Fruit fly (Drosophila melanogaster) whole organism, embryonic: ENCODE measurements around the gene CG10562.

Experiments
- Ada2b ChIP-seq: fragments of 200-800 bp; sonication (Bioruptor generic); IDR thresholded peaks from 2 replicates; pipeline ENCODE4 v1.3.6; 2022; ENCODE audit warnings: missing biosample characterization, missing genetic modification characterization
- Asciz ChIP-seq: fragments of 200-800 bp; sonication (Bioruptor generic); optimal IDR thresholded peaks from 2 replicates; lab custom pipeline; 2017; ENCODE audit warnings: missing biosample characterization, mild to moderate bottlenecking, missing genetic modification characterization, missing genetic modification reagents
- Atf-2 ChIP-seq: fragments of 200-800 bp; sonication (Bioruptor generic); optimal IDR thresholded peaks from 2 replicates; lab custom pipeline; 2016; ENCODE audit warnings: missing biosample characterization, missing genetic modification characterization
- C15 ChIP-seq: fragments of 200-800 bp; sonication (Bioruptor generic); IDR thresholded peaks from 3 replicates; pipeline ENCODE4 v1.3.6; 2022; ENCODE audit warnings: missing biosample characterization, missing genetic modification characterization
- CG11247 ChIP-seq: fragments of 200-800 bp; sonication (Bioruptor generic); IDR thresholded peaks from 2 replicates; pipeline ENCODE4 v1.3.6; 2022; ENCODE audit warnings: missing biosample characterization, missing genetic modification characterization
- CG12299 ChIP-seq: fragments of 200-800 bp; sonication (Bioruptor generic); optimal IDR thresholded peaks from 2 replicates; lab custom pipeline; 2018; ENCODE audit warnings: missing biosample characterization, mild to moderate bottlenecking, missing genetic modification characterization
- CG1233 ChIP-seq: fragments of 200-800 bp; sonication (Bioruptor generic); optimal IDR thresholded peaks from 4 replicates; lab custom pipeline; 2018; ENCODE audit warnings: missing biosample characterization, mild to moderate bottlenecking, missing genetic modification characterization
- CG13424 ChIP-seq: fragments of 200-800 bp; sonication (Bioruptor generic); optimal IDR thresholded peaks from 2 replicates; lab custom pipeline; 2019; ENCODE audit warnings: missing biosample characterization, mild to moderate bottlenecking, missing genetic modification characterization, moderate library complexity
- CG15269 ChIP-seq: fragments of 200-800 bp; sonication (Bioruptor generic); optimal IDR thresholded peaks from 2 replicates; lab custom pipeline; 2018; ENCODE audit warnings: missing biosample characterization, mild to moderate bottlenecking, missing genetic modification characterization, moderate library complexity
- CG16863 ChIP-seq: fragments of 200-800 bp; sonication (Bioruptor generic); optimal IDR thresholded peaks from 3 replicates; lab custom pipeline; 2016; ENCODE audit warnings: missing biosample characterization, missing genetic modification characterization
- CG17328 ChIP-seq: fragments of 200-800 bp; sonication (Bioruptor generic); IDR thresholded peaks from 2 replicates; pipeline ENCODE4 v1.3.6; 2022; ENCODE audit warnings: missing biosample characterization, missing genetic modification characterization
- CG17612 ChIP-seq: fragments of 200-800 bp; sonication (Bioruptor generic); IDR thresholded peaks from 2 replicates; pipeline ENCODE4 v1.3.6; 2022; ENCODE audit warnings: missing biosample characterization, missing genetic modification characterization
- CG18011 ChIP-seq: fragments of 200-800 bp; sonication (Bioruptor generic); optimal IDR thresholded peaks from 2 replicates; lab custom pipeline; 2017; ENCODE audit warnings: missing biosample characterization, missing genetic modification characterization, mild to moderate bottlenecking, moderate library complexity, missing genotype
- CG1832 ChIP-seq: fragments of 200-800 bp; sonication (Bioruptor generic); optimal IDR thresholded peaks from 2 replicates; lab custom pipeline; 2017; ENCODE audit warnings: missing biosample characterization, mild to moderate bottlenecking, missing genetic modification characterization, inconsistent platforms
- CG31224 ChIP-seq: fragments of 200-800 bp; sonication (Bioruptor generic); IDR thresholded peaks from 2 replicates; pipeline ENCODE4 v1.3.6; 2022; ENCODE audit warnings: missing biosample characterization, missing genetic modification characterization
- CG32772 ChIP-seq: fragments of 200-800 bp; sonication (Bioruptor generic); IDR thresholded peaks from 2 replicates; pipeline ENCODE4 v1.3.6; 2022; ENCODE audit warnings: missing biosample characterization, missing genetic modification characterization
- CG33213 ChIP-seq: fragments of 200-800 bp; sonication (Bioruptor generic); optimal IDR thresholded peaks from 3 replicates; lab custom pipeline; 2016; ENCODE audit warnings: missing biosample characterization, missing genetic modification characterization
- CG3847 ChIP-seq: fragments of 200-800 bp; sonication (Bioruptor generic); IDR thresholded peaks from 2 replicates; pipeline ENCODE4 v1.3.6; 2022; ENCODE audit warnings: missing biosample characterization, missing genetic modification characterization
- CG3995 ChIP-seq: fragments of 200-800 bp; sonication (Bioruptor generic); optimal IDR thresholded peaks from 3 replicates; lab custom pipeline; 2016; ENCODE audit warnings: missing biosample characterization, missing genetic modification characterization
- CG4328 ChIP-seq: fragments of 200-800 bp; sonication (Bioruptor generic); optimal IDR thresholded peaks from 3 replicates; lab custom pipeline; 2017; ENCODE audit warnings: missing biosample characterization, missing genetic modification reagents, missing genetic modification characterization
- CG43689 ChIP-seq: fragments of 200-800 bp; sonication (Bioruptor generic); IDR thresholded peaks from 2 replicates; pipeline ENCODE4 v1.3.6; 2022; ENCODE audit warnings: missing biosample characterization, missing genetic modification characterization
- CG4424 ChIP-seq: fragments of 200-800 bp; sonication (Bioruptor generic); optimal IDR thresholded peaks from 3 replicates; lab custom pipeline; 2016; ENCODE audit warnings: missing biosample characterization, missing genetic modification characterization
- CG6254 ChIP-seq: fragments of 200-800 bp; sonication (Bioruptor generic); optimal IDR thresholded peaks from 3 replicates; lab custom pipeline; 2017; ENCODE audit warnings: mild to moderate bottlenecking, missing biosample characterization, missing genetic modification reagents, missing genetic modification characterization
- CG6683 ChIP-seq: fragments of 200-800 bp; sonication (Bioruptor generic); optimal IDR thresholded peaks from 2 replicates; lab custom pipeline; 2017; ENCODE audit warnings: missing biosample characterization, mild to moderate bottlenecking, missing genetic modification characterization, missing genetic modification reagents
- CG8089 ChIP-seq: fragments of 200-800 bp; sonication (Bioruptor generic); optimal IDR thresholded peaks from 3 replicates; lab custom pipeline; 2016; ENCODE audit warnings: missing biosample characterization, missing genetic modification characterization
- CG9727 ChIP-seq: fragments of 200-800 bp; sonication (Bioruptor generic); optimal IDR thresholded peaks from 3 replicates; lab custom pipeline; 2017; ENCODE audit warnings: missing biosample characterization, mild to moderate bottlenecking, missing genetic modification characterization
- GATAe ChIP-seq: fragments of 200-800 bp; sonication (Bioruptor generic); conservative IDR thresholded peaks from 2 replicates; pipeline ENCODE4 v1.3.6; 2022; ENCODE audit warnings: missing biosample characterization, missing genetic modification characterization
- Gsc ChIP-seq: fragments of 200-800 bp; sonication (Bioruptor generic); IDR thresholded peaks from 2 replicates; pipeline ENCODE4 v1.3.6; 2022; ENCODE audit warnings: missing biosample characterization, missing genetic modification characterization
- Max ChIP-seq: fragments of 200-800 bp; sonication (Bioruptor generic); optimal IDR thresholded peaks from 2 replicates; lab custom pipeline; 2016; ENCODE audit warnings: missing biosample characterization, mild to moderate bottlenecking, missing genetic modification characterization
- Mrtf ChIP-seq: fragments of 200-800 bp; sonication (Bioruptor generic); IDR thresholded peaks from 3 replicates; pipeline ENCODE4 v1.3.6; 2022; ENCODE audit warnings: missing biosample characterization, missing genetic modification characterization
- NfI ChIP-seq: fragments of 200-800 bp; sonication (Bioruptor generic); optimal IDR thresholded peaks from 3 replicates; lab custom pipeline; 2018; ENCODE audit warnings: missing biosample characterization, mild to moderate bottlenecking, missing genetic modification characterization, moderate library complexity
- Oaz ChIP-seq: fragments of 200-800 bp; sonication (Bioruptor generic); IDR thresholded peaks from 2 replicates; pipeline ENCODE4 v1.3.6; 2022; ENCODE audit warnings: missing biosample characterization, missing genetic modification characterization
- Pdp1 ChIP-seq, 2 experiments: fragments of 200-800 bp; sonication (Bioruptor generic); optimal IDR thresholded peaks; 3 replicates each; lab custom pipeline; 2016; ENCODE audit warnings: missing biosample characterization in 2 of 2, missing genetic modification characterization in 2 of 2, mild to moderate bottlenecking in 1 of 2, moderate library complexity in 1 of 2
- Poxn ChIP-seq: fragments of 200-800 bp; sonication (Bioruptor generic); IDR thresholded peaks from 2 replicates; pipeline ENCODE4 v1.3.6; 2022; ENCODE audit warnings: missing biosample characterization, missing genetic modification characterization
- Ptx1 ChIP-seq: fragments of 200-800 bp; sonication (Bioruptor generic); IDR thresholded peaks from 2 replicates; pipeline ENCODE4 v1.3.6; 2022; ENCODE audit warnings: missing biosample characterization, missing genetic modification characterization
- Side ChIP-seq: fragments of 200-800 bp; sonication (Bioruptor generic); optimal IDR thresholded peaks from 2 replicates; lab custom pipeline; 2016; ENCODE audit warnings: missing biosample characterization, missing genetic modification characterization
- al ChIP-seq: fragments of 200-800 bp; sonication (Bioruptor generic); IDR thresholded peaks from 2 replicates; pipeline ENCODE4 v1.3.6; 2022; ENCODE audit warnings: missing biosample characterization, missing genetic modification characterization
- aop ChIP-seq: fragments of 200-800 bp; sonication (Bioruptor generic); IDR thresholded peaks from 2 replicates; pipeline ENCODE4 v1.3.6; 2022; ENCODE audit warnings: missing biosample characterization, missing genetic modification characterization
- br ChIP-seq: fragments of >200 bp; optimal IDR thresholded peaks from 2 replicates; lab custom pipeline; 2017
- chm ChIP-seq: fragments of 200-800 bp; sonication (Bioruptor generic); IDR thresholded peaks from 2 replicates; pipeline ENCODE4 v1.3.6; 2022; ENCODE audit warnings: missing biosample characterization, missing genetic modification characterization
- crp ChIP-seq, 2 experiments: fragments of 200-800 bp; sonication (Bioruptor generic); optimal IDR thresholded peaks; 2 replicates in 1 of 2; 3 replicates in 1 of 2; lab custom pipeline; 2017; ENCODE audit warnings: missing biosample characterization in 2 of 2, missing genetic modification characterization in 2 of 2, mild to moderate bottlenecking in 1 of 2, moderate library complexity in 1 of 2
- da ChIP-seq: fragments of 200-800 bp; sonication (Bioruptor generic); optimal IDR thresholded peaks from 2 replicates; lab custom pipeline; 2016; ENCODE audit warnings: missing biosample characterization, missing genetic modification characterization
- dmrt11E ChIP-seq: fragments of 200-800 bp; sonication (Bioruptor generic); optimal IDR thresholded peaks from 3 replicates; lab custom pipeline; 2018; ENCODE audit warnings: missing biosample characterization, mild to moderate bottlenecking, missing genetic modification characterization, moderate library complexity
- grau ChIP-seq: fragments of 200-800 bp; optimal IDR thresholded peaks from 3 replicates; lab custom pipeline; 2019; ENCODE audit warnings: missing biosample characterization, mild to moderate bottlenecking, missing genetic modification characterization, moderate library complexity
- jing ChIP-seq: fragments of 200-800 bp; sonication (Bioruptor generic); optimal IDR thresholded peaks from 2 replicates; lab custom pipeline; 2018; ENCODE audit warnings: missing biosample characterization, mild to moderate bottlenecking, missing genetic modification characterization
- salm ChIP-seq: fragments of 200-800 bp; sonication (Bioruptor generic); optimal IDR thresholded peaks from 2 replicates; lab custom pipeline; 2018; ENCODE audit warnings: missing biosample characterization, mild to moderate bottlenecking, missing genetic modification characterization
- sc ChIP-seq, 3 experiments: fragments of >200 bp in 2 of 3; fragments of 200-800 bp in 1 of 3; sonication (Bioruptor generic) in 1 of 3; optimal IDR thresholded peaks; 2 replicates in 2 of 3; 3 replicates in 1 of 3; lab custom pipeline; 2017; ENCODE audit warnings: mild to moderate bottlenecking in 1 of 3, missing biosample characterization in 1 of 3, missing genetic modification characterization in 1 of 3, missing genetic modification reagents in 1 of 3
- scrt ChIP-seq: fragments of 200-800 bp; sonication (Bioruptor generic); optimal IDR thresholded peaks from 2 replicates; lab custom pipeline; 2018; ENCODE audit warnings: missing biosample characterization, mild to moderate bottlenecking, missing genetic modification characterization, moderate library complexity
- sens-2 ChIP-seq: fragments of 200-800 bp; sonication (Bioruptor generic); IDR thresholded peaks from 2 replicates; pipeline ENCODE4 v1.3.6; 2022; ENCODE audit warnings: missing biosample characterization, missing genetic modification characterization
- sug ChIP-seq: fragments of 200-800 bp; optimal IDR thresholded peaks from 2 replicates; lab custom pipeline; 2019; ENCODE audit warnings: missing biosample characterization, mild to moderate bottlenecking, missing genetic modification characterization, moderate library complexity
- tio ChIP-seq: fragments of 200-800 bp; sonication (Bioruptor generic); optimal IDR thresholded peaks from 2 replicates; lab custom pipeline; 2017; ENCODE audit warnings: missing biosample characterization, missing genetic modification characterization, inconsistent platforms
- yki ChIP-seq: fragments of >200 bp; optimal IDR thresholded peaks from 3 replicates; lab custom pipeline; 2018

CG10562 gene

DNA sequence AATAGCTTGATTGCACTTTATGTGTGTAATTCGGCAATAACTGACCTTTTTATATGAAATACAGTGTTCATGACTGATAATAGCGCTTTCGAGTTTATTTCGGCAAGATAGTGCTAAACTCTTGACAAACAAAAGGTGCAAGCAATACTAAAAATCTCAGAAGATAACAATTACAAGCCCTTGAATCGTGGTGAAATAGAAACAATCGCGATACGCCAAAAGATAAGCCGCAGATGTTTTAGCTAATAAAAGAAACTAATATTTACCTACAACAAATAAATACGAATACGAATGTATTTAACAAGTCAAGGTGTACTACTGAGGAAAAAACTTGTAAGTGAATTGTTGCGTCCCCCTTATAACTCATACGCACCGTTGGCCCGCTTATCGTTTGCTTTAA is 47.3 kb downstream of the CG10562 start (continued):
- TF ChIP-seq GATAe (GFP tag; lab: Robert Waterston, UW) (0 out of 2 replicates have a peak, but pooled peaks have one; percentile 9), CG33213 (GFP tag; lab: Kevin White, UChicago) (no peak), Gsc (GFP tag; lab: Robert Waterston, UW) (no peak), aop (GFP tag; lab: Robert Waterston, UW) (no peak), CG12299 (tag; lab: Kevin White, UChicago) (peak; percentile 36), crp (GFP tag; optimal IDR thresholded peaks at IDR 0.05; lab: Kevin White, UChicago) (no peak), C15 (GFP tag; lab: Robert Waterston, UW) (no peak), Max (GFP tag; lab: Kevin White, UChicago) (no peak), CG32772 (GFP tag; lab: Robert Waterston, UW) (no peak), scrt (peak; percentile 55), CG9727 (GFP tag; lab: Kevin White, UChicago) (no peak), CG17328 (GFP tag; lab: Robert Waterston, UW) (no peak), Oaz (no peak), CG8089 (GFP tag; lab: Kevin White, UChicago) (no peak), CG3847 (GFP tag; lab: Robert Waterston, UW) (no peak), CG15269 (tag; lab: Kevin White, UChicago) (peak; percentile 55), da (GFP tag; lab: Kevin White, UChicago) (no peak), dmrt11E (tag; lab: Kevin White, UChicago) (no peak), al (no peak), CG13424 (peak; percentile 36), chm (GFP tag; lab: Robert Waterston, UW) (no peak), grau (peak; percentile 15), CG1832 (GFP tag; lab: Kevin White, UChicago) (no peak), CG31224 (GFP tag; lab: Robert Waterston, UW) (no peak), Asciz (no peak), Side (GFP tag; lab: Kevin White, UChicago) (no peak), CG4328 (no peak), CG3995 (GFP tag; lab: Kevin White, UChicago) (no peak), Pdp1 (GFP tag; optimal IDR thresholded peaks at IDR 0.05; lab: Kevin White, UChicago) (no peak), yki (lab: Kevin White, UChicago) (no peak), NfI (GFP tag; lab: Kevin White, UChicago) (no peak), CG4424 (GFP tag; lab: Kevin White, UChicago) (no peak), Ada2b (GFP tag; lab: Robert Waterston, UW) (no peak), CG17612 (GFP tag; lab: Robert Waterston, UW) (no peak), Atf-2 (GFP tag; lab: Kevin White, UChicago) (no peak), CG6254 (GFP tag; lab: Kevin White, UChicago) (no peak), sens-2 (GFP tag; lab: Robert Waterston, UW) (no peak), CG16863 (GFP tag; lab: Kevin White, UChicago) (no peak), tio (GFP tag; lab: Kevin White, UChicago) (no peak), jing (GFP tag; lab: Kevin White, UChicago) (no peak), br (lab: Kevin White, UChicago) (no peak), sug (tag; lab: Kevin White, UChicago) (peak; percentile 77), CG11247 (GFP tag; lab: Robert Waterston, UW) (no peak), Mrtf (GFP tag; lab: Robert Waterston, UW) (no peak), CG6683 (no peak), Ptx1 (no peak), salm (tag; lab: Kevin White, UChicago) (peak; percentile 10), sc (optimal IDR thresholded peaks at IDR 0.05; lab: Kevin White, UChicago) (no peak), sc (GFP tag; optimal IDR thresholded peaks at IDR 0.05; lab: Kevin White, UChicago) (no peak), CG1233 (GFP tag; lab: Kevin White, UChicago) (peak; percentile 1), Poxn (GFP tag; lab: Robert Waterston, UW) (no peak), CG18011 (GFP tag; lab: Kevin White, UChicago) (no peak), CG43689 (GFP tag; lab: Robert Waterston, UW) (no peak)
